Fruit fly (Drosophila melanogaster) whole organism, prepupa: Measurements from ENCODE around the gene CG46059.

Experiments used
- Blimp-1 ChIP-seq: fragments of 200-800 bp; sonication (Bioruptor generic); optimal IDR thresholded peaks from 3 replicates; lab custom pipeline; 2017; ENCODE audit warnings: missing biosample characterization, missing genetic modification characterization, mild to moderate bottlenecking, moderate library complexity, missing genetic modification reagents
- CG10631 ChIP-seq: fragments of 200-800 bp; sonication (Bioruptor generic); optimal IDR thresholded peaks from 2 replicates; lab custom pipeline; 2016; ENCODE audit warnings: missing biosample characterization, missing genetic modification characterization
- CG10669 ChIP-seq: fragments of 200-800 bp; sonication (Bioruptor generic); optimal IDR thresholded peaks from 3 replicates; lab custom pipeline; 2018; ENCODE audit warnings: missing biosample characterization, mild to moderate bottlenecking, missing genetic modification characterization, moderate library complexity
- CG11762 ChIP-seq: fragments of 200-800 bp; sonication (Bioruptor generic); optimal IDR thresholded peaks from 3 replicates; lab custom pipeline; 2016; ENCODE audit warnings: missing biosample characterization, missing genetic modification characterization; ENCODE audit not compliant: insufficient read depth
- CG15336 ChIP-seq: fragments of 200-800 bp; sonication (Bioruptor generic); IDR thresholded peaks from 2 replicates; pipeline ENCODE4 v1.3.6; 2022; ENCODE audit warnings: missing biosample characterization, missing genetic modification characterization
- CG1621 ChIP-seq: fragments of 200-800 bp; sonication (Bioruptor generic); optimal IDR thresholded peaks from 3 replicates; lab custom pipeline; 2018; ENCODE audit warnings: missing biosample characterization, mild to moderate bottlenecking, missing genetic modification characterization
- CG16779 ChIP-seq: fragments of 200-800 bp; sonication (Bioruptor generic); optimal IDR thresholded peaks from 3 replicates; lab custom pipeline; 2017; ENCODE audit warnings: missing biosample characterization, mild to moderate bottlenecking, missing genetic modification characterization
- CG31627 ChIP-seq: fragments of 200-800 bp; sonication (Bioruptor generic); optimal IDR thresholded peaks from 3 replicates; lab custom pipeline; 2016; ENCODE audit warnings: missing biosample characterization, missing genetic modification characterization
- CG34406 ChIP-seq: fragments of 200-800 bp; sonication (Bioruptor generic); optimal IDR thresholded peaks from 3 replicates; lab custom pipeline; 2016; ENCODE audit warnings: missing biosample characterization, missing genetic modification characterization
- CG3919 ChIP-seq: fragments of 200-800 bp; sonication (Bioruptor generic); optimal IDR thresholded peaks from 3 replicates; lab custom pipeline; 2016; ENCODE audit warnings: missing biosample characterization, missing genetic modification characterization
- CG4318 ChIP-seq: fragments of 200-800 bp; sonication (Bioruptor generic); optimal IDR thresholded peaks from 3 replicates; lab custom pipeline; 2017; ENCODE audit warnings: missing biosample characterization, mild to moderate bottlenecking, missing genetic modification characterization
- CG6163 ChIP-seq: fragments of 200-800 bp; sonication (Bioruptor generic); IDR thresholded peaks from 3 replicates; pipeline ENCODE4 v1.3.6; 2022; ENCODE audit warnings: missing biosample characterization, missing genetic modification characterization
- CG6276 ChIP-seq: fragments of 200-800 bp; sonication (Bioruptor generic); optimal IDR thresholded peaks from 2 replicates; lab custom pipeline; 2017; ENCODE audit warnings: missing biosample characterization, mild to moderate bottlenecking, missing genetic modification characterization
- CG6792 ChIP-seq: fragments of 200-800 bp; sonication (Bioruptor generic); optimal IDR thresholded peaks from 3 replicates; lab custom pipeline; 2016; ENCODE audit warnings: missing biosample characterization, missing genetic modification characterization
- CG6808 ChIP-seq: fragments of 200-800 bp; sonication (Bioruptor generic); optimal IDR thresholded peaks from 3 replicates; lab custom pipeline; 2017; ENCODE audit warnings: missing biosample characterization, missing genetic modification characterization, mild to moderate bottlenecking, moderate library complexity, missing genetic modification reagents
- CG6854 ChIP-seq: fragments of 200-800 bp; sonication (Bioruptor generic); optimal IDR thresholded peaks from 2 replicates; lab custom pipeline; 2017; ENCODE audit warnings: missing biosample characterization, mild to moderate bottlenecking, missing genetic modification characterization
- CG7368 ChIP-seq: fragments of 200-800 bp; sonication (Bioruptor generic); optimal IDR thresholded peaks from 3 replicates; lab custom pipeline; 2016; ENCODE audit warnings: missing biosample characterization, missing genetic modification characterization
- CG8119 ChIP-seq: fragments of 200-800 bp; sonication (Bioruptor generic); IDR thresholded peaks from 3 replicates; pipeline ENCODE4 v1.3.6; 2022; ENCODE audit warnings: missing biosample characterization, missing genetic modification characterization
- CG8319 ChIP-seq: fragments of 200-800 bp; sonication (Bioruptor generic); optimal IDR thresholded peaks from 3 replicates; lab custom pipeline; 2016; ENCODE audit warnings: missing biosample characterization, missing genetic modification characterization
- CG8632 ChIP-seq: fragments of 200-800 bp; sonication (Bioruptor generic); optimal IDR thresholded peaks from 3 replicates; lab custom pipeline; 2016; ENCODE audit warnings: missing biosample characterization, missing genetic modification characterization
- CG9139 ChIP-seq: fragments of 200-800 bp; sonication (Bioruptor generic); optimal IDR thresholded peaks from 3 replicates; lab custom pipeline; 2017; ENCODE audit warnings: missing biosample characterization, mild to moderate bottlenecking, missing genetic modification characterization
- Eip75B ChIP-seq: fragments of 200-800 bp; sonication (Bioruptor generic); optimal IDR thresholded peaks from 3 replicates; lab custom pipeline; 2016; ENCODE audit warnings: missing biosample characterization, missing genetic modification characterization
- Eip78C ChIP-seq: fragments of 200-800 bp; sonication (Bioruptor generic); peaks from one replicate; lab custom pipeline; 2016; ENCODE audit warnings: missing biosample characterization, missing genetic modification characterization
- Eip93F ChIP-seq: fragments of 200-800 bp; sonication (Bioruptor generic); optimal IDR thresholded peaks from 2 replicates; lab custom pipeline; 2016; ENCODE audit warnings: missing biosample characterization, mild to moderate bottlenecking, missing genetic modification characterization
- Ets21C ChIP-seq: fragments of 200-800 bp; sonication (Bioruptor generic); optimal IDR thresholded peaks from 3 replicates; lab custom pipeline; 2016; ENCODE audit warnings: missing biosample characterization, missing genetic modification characterization
- Gug ChIP-seq: fragments of 200-800 bp; sonication (Bioruptor generic); IDR thresholded peaks from 2 replicates; pipeline ENCODE4 v1.3.6; 2022; ENCODE audit warnings: missing biosample characterization, missing genetic modification characterization
- Hr4 ChIP-seq: fragments of 200-800 bp; sonication (Bioruptor generic); optimal IDR thresholded peaks from 3 replicates; lab custom pipeline; 2016; ENCODE audit warnings: missing biosample characterization, missing genetic modification characterization
- Met ChIP-seq: fragments of 200-800 bp; sonication (Bioruptor generic); optimal IDR thresholded peaks from 3 replicates; lab custom pipeline; 2016; ENCODE audit warnings: missing biosample characterization, missing genetic modification characterization
- OdsH ChIP-seq: fragments of 200-800 bp; sonication (Bioruptor generic); optimal IDR thresholded peaks from 3 replicates; lab custom pipeline; 2016; ENCODE audit warnings: missing biosample characterization, missing genetic modification characterization
- Sox102F ChIP-seq: fragments of 200-800 bp; sonication (Bioruptor generic); optimal IDR thresholded peaks from 2 replicates; lab custom pipeline; 2016; ENCODE audit warnings: missing biosample characterization, mild to moderate bottlenecking, missing genetic modification characterization
- Sox14 ChIP-seq: fragments of 200-800 bp; sonication (Bioruptor generic); optimal IDR thresholded peaks from 3 replicates; lab custom pipeline; 2016; ENCODE audit warnings: missing biosample characterization, missing genetic modification characterization
- Sox15 ChIP-seq: fragments of 200-800 bp; sonication (Bioruptor generic); optimal IDR thresholded peaks from 3 replicates; lab custom pipeline; 2016; ENCODE audit warnings: missing biosample characterization, missing genetic modification characterization
- achi ChIP-seq: fragments of 200-800 bp; sonication (Bioruptor generic); optimal IDR thresholded peaks from 3 replicates; lab custom pipeline; 2016; ENCODE audit warnings: missing biosample characterization, missing genetic modification characterization
- acj6 ChIP-seq: fragments of 200-800 bp; sonication (Bioruptor generic); optimal IDR thresholded peaks from 3 replicates; lab custom pipeline; 2016; ENCODE audit warnings: missing biosample characterization, missing genetic modification characterization
- cyc ChIP-seq: fragments of 200-800 bp; sonication (Bioruptor generic); optimal IDR thresholded peaks from 3 replicates; lab custom pipeline; 2016; ENCODE audit warnings: missing biosample characterization, missing genetic modification characterization
- dac ChIP-seq: fragments of 200-800 bp; sonication (Bioruptor generic); optimal IDR thresholded peaks from 2 replicates; lab custom pipeline; 2017; ENCODE audit warnings: missing biosample characterization, mild to moderate bottlenecking, missing genetic modification characterization
- dsx ChIP-seq: fragments of 200-800 bp; optimal IDR thresholded peaks from 3 replicates; lab custom pipeline; 2019; ENCODE audit warnings: missing biosample characterization, mild to moderate bottlenecking, missing genetic modification characterization, moderate library complexity; ENCODE audit not compliant: poor library complexity, severe bottlenecking
- eg ChIP-seq: fragments of 200-800 bp; sonication (Bioruptor generic); IDR thresholded peaks from 3 replicates; pipeline ENCODE4 v1.3.6; 2022; ENCODE audit warnings: missing biosample characterization, missing genetic modification characterization
- esn ChIP-seq: fragments of 200-800 bp; sonication (Bioruptor generic); optimal IDR thresholded peaks from 2 replicates; lab custom pipeline; 2016; ENCODE audit warnings: missing biosample characterization, mild to moderate bottlenecking, missing genetic modification characterization, moderate library complexity
- fd59A ChIP-seq: fragments of 200-800 bp; sonication (Bioruptor generic); optimal IDR thresholded peaks from 2 replicates; lab custom pipeline; 2017; ENCODE audit warnings: missing biosample characterization, mild to moderate bottlenecking, missing genetic modification characterization, missing genetic modification reagents
- fd85E ChIP-seq: fragments of 200-800 bp; sonication (Bioruptor generic); optimal IDR thresholded peaks from 3 replicates; lab custom pipeline; 2016; ENCODE audit warnings: missing biosample characterization, missing genetic modification characterization
- fkh ChIP-seq: fragments of 200-800 bp; sonication (Bioruptor generic); optimal IDR thresholded peaks from 3 replicates; lab custom pipeline; 2017; ENCODE audit warnings: missing biosample characterization, mild to moderate bottlenecking, missing genetic modification characterization, moderate library complexity
- lz ChIP-seq: fragments of 200-800 bp; sonication (Bioruptor generic); optimal IDR thresholded peaks from 3 replicates; lab custom pipeline; 2016; ENCODE audit warnings: missing biosample characterization, missing genetic modification characterization
- pdm3 ChIP-seq: fragments of 200-800 bp; sonication (Bioruptor generic); optimal IDR thresholded peaks from 3 replicates; lab custom pipeline; 2016; ENCODE audit warnings: missing biosample characterization, missing genetic modification characterization
- salr ChIP-seq, 2 experiments: fragments of 200-800 bp; sonication (Bioruptor generic); optimal IDR thresholded peaks; 3 replicates each; lab custom pipeline; 2016 to 2018; ENCODE audit warnings: missing biosample characterization in 2 of 2, missing genetic modification characterization in 2 of 2, mild to moderate bottlenecking in 1 of 2
- spab ChIP-seq: fragments of 200-800 bp; sonication (Bioruptor generic); optimal IDR thresholded peaks from 2 replicates; lab custom pipeline; 2017; ENCODE audit warnings: missing biosample characterization, mild to moderate bottlenecking, missing genetic modification characterization, missing genetic modification reagents
- topi ChIP-seq: fragments of 200-800 bp; sonication (Bioruptor generic); optimal IDR thresholded peaks from 3 replicates; lab custom pipeline; 2016; ENCODE audit warnings: missing biosample characterization, missing genetic modification characterization
- vri ChIP-seq: fragments of 200-800 bp; sonication (Bioruptor generic); optimal IDR thresholded peaks from 3 replicates; lab custom pipeline; 2016; ENCODE audit warnings: missing biosample characterization, mild to moderate bottlenecking, missing genetic modification characterization

Gene CG46059

dm6 chr2L:19196443-19197044, 13.0 kb upstream of the CG46059 start (continued):
- peak; percentile 48 for TF ChIP-seq Eip93F (GFP tag; lab: Kevin White, UChicago)
- TF ChIP-seq vri (GFP tag; lab: Kevin White, UChicago): peak; percentile 83
- TF ChIP-seq CG31627 (GFP tag; lab: Kevin White, UChicago): peak; percentile 85
- TF ChIP-seq CG6163: peak; percentile 92
- TF ChIP-seq CG3919 (GFP tag; lab: Kevin White, UChicago): peak; percentile 83
- peak; percentile 83 for TF ChIP-seq topi (GFP tag; lab: Kevin White, UChicago)
- TF ChIP-seq fd59A (GFP tag; lab: Kevin White, UChicago): peak; percentile 69
- peak; percentile 87 for TF ChIP-seq lz
- TF ChIP-seq Gug (GFP tag; lab: Robert Waterston, UW): peak; percentile 72
- TF ChIP-seq spab: peak; percentile 88
- peak; percentile 85 for TF ChIP-seq Eip75B (GFP tag; lab: Kevin White, UChicago)
- TF ChIP-seq salr (GFP tag; optimal IDR thresholded peaks at IDR 0.05; lab: Kevin White, UChicago): peak; percentile 58 to 85
- TF ChIP-seq eg (GFP tag; lab: Robert Waterston, UW): peak; percentile 77
- TF ChIP-seq Hr4 (GFP tag; lab: Kevin White, UChicago): peak; percentile 51
- peak; percentile 17 for TF ChIP-seq fd85E
- peak; percentile 82 for TF ChIP-seq CG8632 (GFP tag; lab: Kevin White, UChicago)
- peak; percentile 79 for TF ChIP-seq CG8319 (GFP tag; lab: Kevin White, UChicago)
- TF ChIP-seq dsx: peak; percentile 71
- TF ChIP-seq CG8119 (GFP tag; lab: Robert Waterston, UW): peak; percentile 69; the same call in 2 of the 3 replicates
- peak; percentile 86 for TF ChIP-seq CG6808
- TF ChIP-seq CG7368: peak; percentile 77
- TF ChIP-seq CG15336: peak; percentile 71
- no peak for TF ChIP-seq fkh
- peak; percentile 71 for TF ChIP-seq Sox15

- TF ChIP-seq CG6854 (no peak), CG34406 (GFP tag; lab: Kevin White, UChicago) (peak; percentile 33), CG6808 (peak; percentile 39), CG4318 (GFP tag; lab: Kevin White, UChicago) (no peak), cyc (GFP tag; lab: Kevin White, UChicago) (peak; percentile 38), Ets21C (GFP tag; lab: Kevin White, UChicago) (no peak), CG11762 (GFP tag; lab: Kevin White, UChicago) (peak; percentile 45), Hr4 (GFP tag; lab: Kevin White, UChicago) (peak; percentile 89), Sox14 (GFP tag; lab: Kevin White, UChicago) (peak; percentile 54), esn (peak; percentile 39), spab (peak; percentile 29), Sox15 (no peak), achi (GFP tag; lab: Kevin White, UChicago) (peak; percentile 69), Gug (GFP tag; lab: Robert Waterston, UW) (peak; percentile 68), CG6276 (GFP tag; lab: Kevin White, UChicago) (peak; percentile 59), CG7368 (peak; percentile 61), CG6163 (peak; percentile 90), CG6792 (GFP tag; lab: Kevin White, UChicago) (peak; percentile 35), CG8632 (GFP tag; lab: Kevin White, UChicago) (peak; percentile 39), CG10669 (GFP tag; lab: Kevin White, UChicago) (peak; percentile 42), CG9139 (GFP tag; lab: Kevin White, UChicago) (peak; percentile 19), Met (peak; percentile 45), Eip78C (peak; percentile 94), CG8119 (GFP tag; lab: Robert Waterston, UW) (peak; percentile 79), Blimp-1 (GFP tag; lab: Kevin White, UChicago) (no peak), fkh (no peak), CG1621 (tag; lab: Kevin White, UChicago) (peak; percentile 37), CG10631 (GFP tag; lab: Kevin White, UChicago) (peak; percentile 57), dac (GFP tag; lab: Kevin White, UChicago) (peak; percentile 53), dsx (peak; percentile 47), OdsH (GFP tag; lab: Kevin White, UChicago) (peak; percentile 69), CG16779 (tag; lab: Kevin White, UChicago) (peak; percentile 23), Eip75B (GFP tag; lab: Kevin White, UChicago) (peak; percentile 64), pdm3 (GFP tag; lab: Kevin White, UChicago) (peak; percentile 63), acj6 (peak; percentile 45), fd85E (no peak), Sox102F (GFP tag; lab: Kevin White, UChicago) (peak; percentile 12)
Observed at dm6 chr2L:19193703-19194102, 10.1 kb upstream of the CG46059 start.
